Comparison of ENCODE assay signal across 4 worm cellular contexts in the genomic region with DNA sequence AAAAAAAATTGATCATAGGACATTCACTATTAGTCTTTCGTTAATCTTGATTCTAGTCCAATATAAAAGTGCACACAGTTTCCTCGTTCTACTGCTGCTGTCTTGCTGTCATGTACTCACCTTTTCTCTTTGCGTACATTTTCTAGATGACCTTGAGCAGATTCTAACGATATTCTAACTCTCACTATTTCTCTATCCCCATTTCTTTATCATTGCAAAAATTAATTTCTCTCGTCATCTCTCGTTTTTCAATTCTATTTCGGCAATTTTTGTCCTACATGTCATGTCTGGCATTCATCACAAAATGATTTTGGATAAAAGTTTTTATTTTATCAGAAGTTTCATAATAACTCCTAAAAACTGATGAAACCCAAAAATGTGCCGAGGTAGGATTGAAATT.
TF ChIP-seq lines count a peak whose summit lies in the region.

Gene ttll-5, plus strand, starts transcription at position 288 of the 400 bp plus-strand sequence.

TF ChIP-seq in whole organism, L1 larva, 84 proteins besides CTCF, POLR2A, EP300 and RAD21 (continues in another document):
- TF ChIP-seq nhr-76 (tag; optimal IDR thresholded peaks at IDR 0.05; lab: Kevin White, UChicago) (no peak), dpl-1 (GFP tag; optimal IDR thresholded peaks at IDR 0.05; lab: Kevin White, UChicago) (no peak), unc-30 (tag; optimal IDR thresholded peaks at IDR 0.05; lab: Kevin White, UChicago) (no peak), ztf-4 (tag; optimal IDR thresholded peaks at IDR 0.05; lab: Kevin White, UChicago) (no peak), C04F5.9 (tag; optimal IDR thresholded peaks at IDR 0.05; lab: Kevin White, UChicago) (no peak), alr-1 (tag; optimal IDR thresholded peaks at IDR 0.05; lab: Kevin White, UChicago; ENCODE audit: borderline replicate concordance) (no peak), elt-3 (tag; optimal IDR thresholded peaks at IDR 0.05; lab: Kevin White, UChicago) (peak in 3 of 6 experiments; percentile 6 to 62 (median 62)), grh-1 (GFP tag; IDR thresholded peaks at IDR 0.05; lab: Robert Waterston, UW) (no peak), sox-4 (tag; optimal IDR thresholded peaks at IDR 0.05; lab: Kevin White, UChicago) (no peak), unc-62 (GFP tag; optimal IDR thresholded peaks at IDR 0.05; lab: Kevin White, UChicago) (no peak), snu-23 (GFP tag; optimal IDR thresholded peaks at IDR 0.05; lab: Kevin White, UChicago) (peak; percentile 5), fkh-10 (GFP tag; optimal IDR thresholded peaks at IDR 0.05; lab: Kevin White, UChicago) (no peak), ceh-63 (GFP tag; optimal IDR thresholded peaks at IDR 0.05; lab: Kevin White, UChicago) (no peak), dsc-1 (tag; optimal IDR thresholded peaks at IDR 0.05; lab: Kevin White, UChicago) (no peak), rnt-1 (tag; optimal IDR thresholded peaks at IDR 0.05; lab: Kevin White, UChicago) (no peak), nhr-47 (tag; optimal IDR thresholded peaks at IDR 0.05; lab: Kevin White, UChicago) (no peak), efl-1 (optimal IDR thresholded peaks at IDR 0.05; lab: Kevin White, UChicago) (no peak), efl-1 (GFP tag; optimal IDR thresholded peaks at IDR 0.05 in 1 of 2; lab: Kevin White, UChicago) (peak in 1 of 2 experiments; percentile 70), hlh-4 (tag; optimal IDR thresholded peaks at IDR 0.05; lab: Kevin White, UChicago) (no peak), ama-1 (optimal IDR thresholded peaks at IDR 0.05; lab: Kevin White, UChicago) (no peak), unc-86 (tag; optimal IDR thresholded peaks at IDR 0.05; lab: Kevin White, UChicago) (no peak), mep-1 (tag; optimal IDR thresholded peaks at IDR 0.05; lab: Kevin White, UChicago) (no peak)

TF ChIP-seq in whole organism, L2 larva, 48 proteins besides CTCF, POLR2A, EP300 and RAD21:
- TF ChIP-seq dmd-4 (tag; optimal IDR thresholded peaks at IDR 0.05; lab: Kevin White, UChicago): no peak
- no peak for TF ChIP-seq nhr-77 (tag; optimal IDR thresholded peaks at IDR 0.05; lab: Kevin White, UChicago)
- TF ChIP-seq sma-3 (GFP tag; optimal IDR thresholded peaks at IDR 0.05; lab: Kevin White, UChicago): peak; percentile 12
- TF ChIP-seq nhr-21 (tag; optimal IDR thresholded peaks at IDR 0.05; lab: Kevin White, UChicago): no peak
- no peak for TF ChIP-seq nhr-23 (tag; optimal IDR thresholded peaks at IDR 0.05; lab: Kevin White, UChicago)
- peak; percentile 66 for TF ChIP-seq nhr-25 (tag; optimal IDR thresholded peaks at IDR 0.05; lab: Kevin White, UChicago)
- peak; percentile 35 for TF ChIP-seq fos-1 (tag; optimal IDR thresholded peaks at IDR 0.05; lab: Kevin White, UChicago)
- TF ChIP-seq snpc-4 (tag; optimal IDR thresholded peaks at IDR 0.05; lab: Kevin White, UChicago): no peak
- peak; percentile 70 for TF ChIP-seq blmp-1 (tag; optimal IDR thresholded peaks at IDR 0.05; lab: Kevin White, UChicago; ENCODE audit: insufficient read depth)
- TF ChIP-seq mab-5 (tag; optimal IDR thresholded peaks at IDR 0.05; lab: Kevin White, UChicago): no peak
- peak; percentile 87 for TF ChIP-seq sma-9 (GFP tag; optimal IDR thresholded peaks at IDR 0.05; lab: Kevin White, UChicago)
- no peak for TF ChIP-seq sma-9 (tag; optimal IDR thresholded peaks at IDR 0.05; lab: Kevin White, UChicago)

TF ChIP-seq in whole organism, L3 larva, 47 proteins besides CTCF, POLR2A, EP300 and RAD21:
- TF ChIP-seq nhr-25 (tag; optimal IDR thresholded peaks at IDR 0.05; lab: Kevin White, UChicago) (peak; percentile 83), ceh-28 (tag; optimal IDR thresholded peaks at IDR 0.05; lab: Kevin White, UChicago) (no peak)

TF ChIP-seq in whole organism, L4 larva, 104 proteins besides CTCF, POLR2A, EP300 and RAD21:
- TF ChIP-seq zip-2 (tag; optimal IDR thresholded peaks at IDR 0.05; lab: Kevin White, UChicago) (no peak), nhr-25 (tag; optimal IDR thresholded peaks at IDR 0.05; lab: Kevin White, UChicago; ENCODE audit: borderline replicate concordance, insufficient read depth) (peak; percentile 8), nhr-28 (tag; optimal IDR thresholded peaks at IDR 0.05; lab: Kevin White, UChicago) (peak; percentile 36)

Comparison
In these comparisons a context has a peak if more than half of its experiments do, and no peak if none do; other contexts are left out.
1. Of the 29 proteins assayed by ChIP-seq in both whole organism, L4 larva and whole organism, L1 larva: peak only in whole organism, L4 larva: nhr-28; only in whole organism, L1 larva: skn-1; in both: none; in neither: 27.